Fruit fly (Drosophila melanogaster) whole organism, embryonic: ENCODE measurements around the gene CG3505.
A peak's percentile ranks its signal among the peaks of the same experiment; 100 is the strongest.

ENCODE experiments used
- CG10462 ChIP-seq: fragments of 200-800 bp; sonication (Bioruptor generic); optimal IDR thresholded peaks from 2 replicates; lab custom pipeline; 2016; ENCODE audit warnings: missing biosample characterization, missing genetic modification characterization
- CG11695 ChIP-seq: fragments of 200-800 bp; sonication (Bioruptor generic); IDR thresholded peaks from 3 replicates; pipeline ENCODE4 v1.3.6; 2022; ENCODE audit warnings: missing biosample characterization, missing genetic modification characterization
- CG12942 ChIP-seq: fragments of 200-800 bp; sonication (Bioruptor generic); optimal IDR thresholded peaks from 3 replicates; lab custom pipeline; 2016; ENCODE audit warnings: missing biosample characterization, missing genetic modification characterization
- CG13296 ChIP-seq: fragments of 200-800 bp; sonication (Bioruptor generic); optimal IDR thresholded peaks from 3 replicates; lab custom pipeline; 2018; ENCODE audit warnings: missing biosample characterization, mild to moderate bottlenecking, missing genetic modification characterization
- CG14710 ChIP-seq: fragments of 200-800 bp; sonication (Bioruptor generic); optimal IDR thresholded peaks from 3 replicates; lab custom pipeline; 2019; ENCODE audit warnings: missing biosample characterization, mild to moderate bottlenecking, missing genetic modification characterization, moderate library complexity
- CG1603 ChIP-seq: fragments of 200-800 bp; sonication (Bioruptor generic); optimal IDR thresholded peaks from 2 replicates; lab custom pipeline; 2019; ENCODE audit warnings: missing biosample characterization, mild to moderate bottlenecking, missing genetic modification characterization, moderate library complexity
- CG17612 ChIP-seq: fragments of 200-800 bp; sonication (Bioruptor generic); IDR thresholded peaks from 2 replicates; pipeline ENCODE4 v1.3.6; 2022; ENCODE audit warnings: missing biosample characterization, missing genetic modification characterization
- CG2875 ChIP-seq: fragments of 200-800 bp; sonication (Bioruptor generic); optimal IDR thresholded peaks from 2 replicates; lab custom pipeline; 2017; ENCODE audit warnings: missing biosample characterization, mild to moderate bottlenecking, missing genetic modification characterization, missing genetic modification reagents
- CG3281 ChIP-seq: fragments of 200-800 bp; sonication (Bioruptor generic); optimal IDR thresholded peaks from 3 replicates; lab custom pipeline; 2017; ENCODE audit warnings: missing biosample characterization, mild to moderate bottlenecking, missing genetic modification characterization
- CG4328 ChIP-seq: fragments of 200-800 bp; sonication (Bioruptor generic); optimal IDR thresholded peaks from 3 replicates; lab custom pipeline; 2017; ENCODE audit warnings: missing biosample characterization, missing genetic modification reagents, missing genetic modification characterization
- CG4360 ChIP-seq: fragments of 200-800 bp; sonication (Bioruptor generic); IDR thresholded peaks from 2 replicates; pipeline ENCODE4 v1.3.6; 2022; ENCODE audit warnings: missing biosample characterization, missing genetic modification characterization
- CG4730 ChIP-seq: fragments of 200-800 bp; sonication (Bioruptor generic); IDR thresholded peaks from 2 replicates; pipeline ENCODE4 v1.3.6; 2022; ENCODE audit warnings: missing biosample characterization, missing genetic modification characterization
- CG7745 ChIP-seq: fragments of 200-800 bp; sonication (Bioruptor generic); optimal IDR thresholded peaks from 2 replicates; lab custom pipeline; 2018; ENCODE audit warnings: missing biosample characterization, mild to moderate bottlenecking, missing genetic modification characterization, moderate library complexity
- CG7839 ChIP-seq: fragments of 200-800 bp; sonication (Bioruptor generic); optimal IDR thresholded peaks from 3 replicates; lab custom pipeline; 2018; ENCODE audit warnings: missing biosample characterization, mild to moderate bottlenecking, missing genetic modification characterization, moderate library complexity
- CG8944 ChIP-seq: fragments of 200-800 bp; sonication (Bioruptor generic); optimal IDR thresholded peaks from 3 replicates; lab custom pipeline; 2016; ENCODE audit warnings: missing biosample characterization, missing genetic modification characterization
- D ChIP-seq, 2 experiments: fragments of 200-800 bp in 1 of 2; fragments of >200 bp in 1 of 2; sonication (Bioruptor generic) in 1 of 2; optimal IDR thresholded peaks; 2 replicates in 1 of 2; 3 replicates in 1 of 2; lab custom pipeline; 2017; ENCODE audit warnings: mild to moderate bottlenecking in 1 of 2, missing biosample characterization in 1 of 2, missing genetic modification characterization in 1 of 2, missing genetic modification reagents in 1 of 2
- D19B ChIP-seq: fragments of 200-800 bp; sonication (Bioruptor generic); optimal IDR thresholded peaks from 2 replicates; lab custom pipeline; 2017; ENCODE audit warnings: missing biosample characterization, mild to moderate bottlenecking, missing genetic modification characterization
- Dbx ChIP-seq: fragments of 200-800 bp; sonication (Bioruptor generic); IDR thresholded peaks from 3 replicates; pipeline ENCODE4 v1.3.6; 2022; ENCODE audit warnings: missing biosample characterization, missing genetic modification characterization
- Deaf1 ChIP-seq: fragments of 200-800 bp; optimal IDR thresholded peaks from 3 replicates; lab custom pipeline; 2019; ENCODE audit warnings: missing biosample characterization, mild to moderate bottlenecking, missing genetic modification characterization, moderate library complexity
- Dll ChIP-seq: fragments of 200-800 bp; sonication (Bioruptor generic); IDR thresholded peaks from 4 replicates; pipeline ENCODE4 v1.3.6; 2022; ENCODE audit warnings: missing biosample characterization, missing genetic modification characterization; ENCODE audit not compliant: partially characterized antibody
- Doc3 ChIP-seq: fragments of 200-800 bp; sonication (Bioruptor generic); IDR thresholded peaks from 3 replicates; pipeline ENCODE4 v1.3.6; 2022; ENCODE audit warnings: missing biosample characterization, missing genetic modification characterization; ENCODE audit not compliant: partially characterized antibody
- Fer1 ChIP-seq: fragments of 200-800 bp; sonication (Bioruptor generic); optimal IDR thresholded peaks from 2 replicates; lab custom pipeline; 2017; ENCODE audit warnings: missing biosample characterization, mild to moderate bottlenecking, missing genetic modification characterization
- HmgZ ChIP-seq: fragments of 200-800 bp; sonication (Bioruptor generic); optimal IDR thresholded peaks from 2 replicates; lab custom pipeline; 2018; ENCODE audit warnings: missing biosample characterization, mild to moderate bottlenecking, missing genetic modification characterization
- Hmx ChIP-seq: fragments of 200-800 bp; sonication (Bioruptor generic); optimal IDR thresholded peaks from 2 replicates; lab custom pipeline; 2016; ENCODE audit warnings: missing biosample characterization, missing genetic modification characterization
- Optix ChIP-seq: fragments of 200-800 bp; sonication (Bioruptor generic); IDR thresholded peaks from 3 replicates; pipeline ENCODE4 v1.3.6; 2022; ENCODE audit warnings: missing biosample characterization, missing genetic modification characterization
- Pdp1 ChIP-seq, 2 experiments: fragments of 200-800 bp; sonication (Bioruptor generic); optimal IDR thresholded peaks; 3 replicates each; lab custom pipeline; 2016; ENCODE audit warnings: missing biosample characterization in 2 of 2, missing genetic modification characterization in 2 of 2, mild to moderate bottlenecking in 1 of 2, moderate library complexity in 1 of 2
- Side ChIP-seq: fragments of 200-800 bp; sonication (Bioruptor generic); optimal IDR thresholded peaks from 2 replicates; lab custom pipeline; 2016; ENCODE audit warnings: missing biosample characterization, missing genetic modification characterization
- Sry-δ ChIP-seq: fragments of 200-800 bp; sonication (Bioruptor generic); optimal IDR thresholded peaks from 2 replicates; lab custom pipeline; 2016; ENCODE audit warnings: missing biosample characterization, missing genetic modification characterization
- amos ChIP-seq: fragments of 200-800 bp; sonication (Bioruptor generic); IDR thresholded peaks from 2 replicates; pipeline ENCODE4 v1.3.6; 2022; ENCODE audit warnings: missing biosample characterization, missing genetic modification characterization; ENCODE audit not compliant: partially characterized antibody
- bab2 ChIP-seq: fragments of 200-800 bp; sonication (Bioruptor generic); optimal IDR thresholded peaks from 2 replicates; lab custom pipeline; 2016; ENCODE audit warnings: missing biosample characterization, missing genetic modification characterization
- bowl ChIP-seq: fragments of 200-800 bp; sonication (Bioruptor generic); IDR thresholded peaks from 2 replicates; pipeline ENCODE4 v1.3.6; 2022; ENCODE audit warnings: missing biosample characterization, missing genetic modification characterization
- bsh ChIP-seq, 2 experiments: fragments of 200-800 bp; sonication (Bioruptor generic); optimal IDR thresholded peaks; 2 replicates each; lab custom pipeline; 2017 to 2018; ENCODE audit warnings: mild to moderate bottlenecking in 2 of 2, missing biosample characterization in 2 of 2, missing genetic modification characterization in 2 of 2, moderate library complexity in 1 of 2
- esg ChIP-seq: fragments of 200-800 bp; sonication (Bioruptor generic); conservative IDR thresholded peaks from 2 replicates; pipeline ENCODE4 v1.3.6; 2022; ENCODE audit warnings: missing biosample characterization, missing genetic modification characterization
- fd102C ChIP-seq: fragments of 200-800 bp; sonication (Bioruptor generic); optimal IDR thresholded peaks from 2 replicates; lab custom pipeline; 2018; ENCODE audit warnings: missing biosample characterization, mild to moderate bottlenecking, missing genetic modification characterization, moderate library complexity
- gfzf ChIP-seq: fragments of 200-800 bp; sonication (Bioruptor generic); optimal IDR thresholded peaks from 2 replicates; lab custom pipeline; 2016; ENCODE audit warnings: missing biosample characterization, mild to moderate bottlenecking, missing genetic modification characterization, moderate library complexity
- grn ChIP-seq: fragments of 200-800 bp; sonication (Bioruptor generic); optimal IDR thresholded peaks from 3 replicates; lab custom pipeline; 2017; ENCODE audit warnings: missing biosample characterization, missing genetic modification characterization
- hth ChIP-seq: fragments of >200 bp; optimal IDR thresholded peaks from 2 replicates; lab custom pipeline; 2017; ENCODE audit warnings: inconsistent platforms
- kah ChIP-seq: fragments of 200-800 bp; sonication (Bioruptor generic); optimal IDR thresholded peaks from 2 replicates; lab custom pipeline; 2018; ENCODE audit warnings: missing biosample characterization, mild to moderate bottlenecking, missing genetic modification characterization
- nerfin-2 ChIP-seq: fragments of 200-800 bp; sonication (Bioruptor generic); IDR thresholded peaks from 2 replicates; pipeline ENCODE4 v1.3.6; 2022; ENCODE audit warnings: missing biosample characterization, missing genetic modification characterization; ENCODE audit not compliant: partially characterized antibody
- pan ChIP-seq, 4 experiments: fragments of >200 bp in 3 of 4; fragments of 200-800 bp in 1 of 4; sonication (Bioruptor generic) in 1 of 4; optimal IDR thresholded peaks in 3 of 4; IDR thresholded peaks in 1 of 4; 2 replicates each; pipeline versions ENCODE4 v1.3.6 to Lab custom; 2017 to 2022; ENCODE audit warnings: missing biosample characterization in 2 of 4, missing genetic modification characterization in 2 of 4, mixed read lengths in 1 of 4
- phol ChIP-seq: fragments of 200-800 bp; sonication (Bioruptor generic); optimal IDR thresholded peaks from 3 replicates; lab custom pipeline; 2018; ENCODE audit warnings: missing biosample characterization, mild to moderate bottlenecking, missing genetic modification characterization, moderate library complexity
- slbo ChIP-seq: fragments of 200-800 bp; sonication (Bioruptor generic); IDR thresholded peaks from 2 replicates; pipeline ENCODE4 v1.3.6; 2022; ENCODE audit warnings: missing biosample characterization, missing genetic modification characterization
- tll ChIP-seq, 2 experiments: fragments of 200-800 bp in 1 of 2; fragments of >200 bp in 1 of 2; sonication (Bioruptor generic) in 1 of 2; optimal IDR thresholded peaks; 2 replicates each; lab custom pipeline; 2017 to 2019; ENCODE audit warnings: missing biosample characterization in 2 of 2, missing genetic modification characterization in 2 of 2, mild to moderate bottlenecking in 1 of 2, moderate library complexity in 1 of 2
- zen ChIP-seq: fragments of 200-800 bp; sonication (Bioruptor generic); optimal IDR thresholded peaks from 3 replicates; lab custom pipeline; 2018; ENCODE audit warnings: missing biosample characterization, mild to moderate bottlenecking, missing genetic modification characterization, moderate library complexity
- zf30C ChIP-seq: fragments of 200-800 bp; sonication (Bioruptor generic); optimal IDR thresholded peaks from 3 replicates; lab custom pipeline; 2018; ENCODE audit warnings: missing biosample characterization, mild to moderate bottlenecking, missing genetic modification characterization
- zfh2 ChIP-seq: fragments of 200-800 bp; sonication (Bioruptor generic); optimal IDR thresholded peaks from 2 replicates; lab custom pipeline; 2016; ENCODE audit warnings: missing biosample characterization, missing genetic modification characterization

The CG3505 gene

dm6 chr3R:14624671-14625070, 32.6 kb upstream of the CG3505 start (continued):
- TF ChIP-seq fd102C (no peak), zen (tag; lab: Kevin White, UChicago) (no peak), CG4730 (no peak), CG2875 (GFP tag; lab: Kevin White, UChicago) (no peak), CG3281 (GFP tag; lab: Kevin White, UChicago) (no peak), CG11695 (GFP tag; lab: Robert Waterston, UW) (no peak), phol (tag; lab: Kevin White, UChicago) (no peak), CG4328 (GFP tag; lab: Kevin White, UChicago) (no peak), bsh (GFP tag; optimal IDR thresholded peaks at IDR 0.05; lab: Kevin White, UChicago) (no peak), zf30C (GFP tag; lab: Kevin White, UChicago) (no peak), zfh2 (GFP tag; lab: Kevin White, UChicago) (no peak), CG8944 (GFP tag; lab: Kevin White, UChicago) (no peak), CG12942 (GFP tag; lab: Kevin White, UChicago) (no peak), CG7839 (no peak), Fer1 (no peak), nerfin-2 (GFP tag; lab: Robert Waterston, UW) (no peak), CG10462 (GFP tag; lab: Kevin White, UChicago) (no peak), Dll (GFP tag; lab: Robert Waterston, UW) (no peak)

dm6 chr3R:14625215-14626156, 31.8 kb upstream of the CG3505 start, which contains the start of the genes put and His4r:
put (minus strand) TSS chr3R:14625703.
His4r (plus strand) TSS chr3R:14625755.
- TF ChIP-seq CG1603 (peak; percentile 81), CG17612 (no peak), esg (no peak), D19B (GFP tag; lab: Kevin White, UChicago) (peak; percentile 74), gfzf (GFP tag; lab: Kevin White, UChicago) (peak; percentile 95), CG4360 (GFP tag; lab: Robert Waterston, UW) (no peak; the same call in 1 of the 2 replicates), slbo (GFP tag; lab: Robert Waterston, UW) (peak; percentile 35; the same call in 1 of the 2 replicates), bowl (GFP tag; lab: Robert Waterston, UW) (no peak), Pdp1 (GFP tag; optimal IDR thresholded peaks at IDR 0.05; lab: Kevin White, UChicago) (peak in 1 of 2 experiments; percentile 26), CG7745 (tag; lab: Kevin White, UChicago) (no peak), Dbx (GFP tag; lab: Robert Waterston, UW) (0 out of 3 replicates have a peak, but pooled peaks have one; percentile 6), Side (GFP tag; lab: Kevin White, UChicago) (peak; percentile 31), tll (GFP tag; optimal IDR thresholded peaks at IDR 0.05; lab: Kevin White, UChicago) (peak in 1 of 2 experiments; percentile 4), HmgZ (peak; percentile 52), amos (GFP tag; lab: Robert Waterston, UW) (peak; percentile 69), Sry-δ (peak; percentile 95), Doc3 (GFP tag; lab: Robert Waterston, UW) (0 out of 3 replicates have a peak, but pooled peaks have one; percentile 25), Deaf1 (tag; lab: Kevin White, UChicago) (peak; percentile 51), bab2 (GFP tag; lab: Kevin White, UChicago) (no peak), CG14710 (peak; percentile 52), hth (no peak), CG13296 (no peak), pan (optimal IDR thresholded peaks at IDR 0.05; lab: Kevin White, UChicago) (no peak), pan (GFP tag; optimal IDR thresholded peaks at IDR 0.05 in 1 of 2, IDR thresholded peaks at IDR 0.05 in 1 of 2) (no peak), Hmx (GFP tag; lab: Kevin White, UChicago) (no peak), D (optimal IDR thresholded peaks at IDR 0.05; lab: Kevin White, UChicago) (peak; percentile 53), D (GFP tag; optimal IDR thresholded peaks at IDR 0.05; lab: Kevin White, UChicago) (no peak), Optix (no peak), kah (GFP tag; lab: Kevin White, UChicago) (peak; percentile 20), grn (GFP tag; lab: Kevin White, UChicago) (peak; percentile 78)
